Worm (Caenorhabditis elegans) whole organism, L4 larva: ENCODE results near the gene lurp-2.
A peak's percentile ranks its signal among the peaks of the same experiment; 100 is the strongest.

ENCODE experiments used
- Y75B8A.6 ChIP-seq: fragments of 200-800 bp; sonication (Bioruptor generic); IDR thresholded peaks from 2 replicates; pipeline ENCODE4 v1.3.6; 2022; ENCODE audit warnings: missing genetic modification reagents, missing genetic modification characterization, missing compliant biosample characterization
- ZK337.2 ChIP-seq: fragments of 200-800 bp; sonication (Bioruptor generic); IDR thresholded peaks from 2 replicates; pipeline ENCODE4 v1.3.6; 2022; ENCODE audit warnings: missing genetic modification reagents, missing genetic modification characterization, missing compliant biosample characterization
- aly-2 ChIP-seq: sonication (generic microtip); optimal IDR thresholded peaks from 2 replicates; lab custom pipeline; 2018; ENCODE audit warnings: missing biosample characterization, missing genetic modification characterization
- cey-2 ChIP-seq: sonication (generic microtip); optimal IDR thresholded peaks from 3 replicates; lab custom pipeline; 2017; ENCODE audit warnings: missing genetic modification characterization, mild to moderate bottlenecking, missing compliant biosample characterization, antibody characterized with exemption, borderline replicate concordance; ENCODE audit not compliant: insufficient read depth
- mep-1 ChIP-seq: fragments of 150-350 bp; sonication (generic microtip); optimal IDR thresholded peaks from 3 replicates; lab custom pipeline; 2014; ENCODE audit warnings: missing biosample characterization, missing genetic modification characterization
- mxl-2 ChIP-seq: fragments of 200-800 bp; sonication (Bioruptor generic); conservative IDR thresholded peaks from 2 replicates; pipeline ENCODE4 v1.3.6; 2022; ENCODE audit warnings: missing genetic modification reagents, missing genetic modification characterization, missing compliant biosample characterization
- mxl-3 ChIP-seq: fragments of 200-800 bp; sonication (Bioruptor generic); optimal IDR thresholded peaks from 2 replicates; lab custom pipeline; 2018; ENCODE audit warnings: mild to moderate bottlenecking, missing genetic modification characterization, missing compliant biosample characterization
- nhr-10 ChIP-seq: fragments of 150-350 bp; optimal IDR thresholded peaks from 2 replicates; lab custom pipeline; 2014; ENCODE audit warnings: missing biosample characterization, missing genetic modification characterization
- nhr-41 ChIP-seq: fragments of 200-800 bp; sonication (Bioruptor generic); IDR thresholded peaks from 2 replicates; pipeline ENCODE4 v1.3.6; 2022; ENCODE audit warnings: missing genetic modification reagents, missing genetic modification characterization, missing compliant biosample characterization
- unc-62 ChIP-seq, 3 experiments: fragments of 150-350 bp in 1 of 3; sonication (generic microtip); optimal IDR thresholded peaks in 2 of 3; peaks in 1 of 3; 1 replicate in 1 of 3; 2 replicates in 2 of 3; lab custom pipeline; 2014 to 2017; ENCODE audit warnings: missing biosample characterization in 3 of 3, missing genetic modification characterization in 3 of 3, missing genetic modification reagents in 3 of 3, missing genotype in 1 of 3
- zag-1 ChIP-seq: fragments of 150-350 bp; optimal IDR thresholded peaks from 2 replicates; lab custom pipeline; 2014; ENCODE audit warnings: missing biosample characterization, missing genetic modification characterization
- zip-11 ChIP-seq: fragments of 200-800 bp; sonication (Bioruptor generic); IDR thresholded peaks from 2 replicates; pipeline ENCODE4 v1.3.6; 2022; ENCODE audit warnings: missing genetic modification characterization, missing compliant biosample characterization

lurp-2 gene

DNA sequence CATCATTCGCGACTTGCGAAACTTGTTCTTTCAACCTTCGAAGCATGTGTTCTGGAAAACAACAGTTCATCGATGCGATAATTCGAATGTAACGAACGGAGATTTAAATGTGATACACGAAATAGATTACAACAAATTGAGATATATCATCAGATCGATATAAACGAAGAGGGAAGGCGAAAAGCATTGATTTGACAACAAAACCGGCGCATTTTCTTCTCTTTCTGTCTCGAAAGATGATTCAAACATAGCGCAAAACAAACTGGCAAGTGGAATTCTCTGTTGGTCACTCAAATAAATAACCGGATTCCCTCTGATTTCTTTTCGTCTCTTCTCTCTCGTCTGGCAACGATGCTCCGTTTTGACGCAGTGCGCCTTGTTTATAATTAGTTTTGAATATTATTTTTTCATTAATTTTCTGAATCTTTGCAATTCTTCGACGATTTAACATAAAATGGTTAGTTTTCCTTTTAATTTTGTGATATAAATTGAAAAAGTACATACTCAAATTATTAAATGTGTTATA, 44.0 kb downstream of the lurp-2 start, which contains the start of the genes eea-1 and gut-2 (continued):
- TF ChIP-seq Y75B8A.6 (no peak), mxl-3 (GFP tag; lab: Kevin White, UChicago) (peak; percentile 3), nhr-41 (GFP tag; lab: Robert Waterston, UW) (no peak), zag-1 (no peak), mep-1 (tag; lab: Kevin White, UChicago) (peak; percentile 67), zip-11 (GFP tag; lab: Robert Waterston, UW) (no peak), aly-2 (no peak), nhr-10 (tag; lab: Kevin White, UChicago) (no peak)

DNA sequence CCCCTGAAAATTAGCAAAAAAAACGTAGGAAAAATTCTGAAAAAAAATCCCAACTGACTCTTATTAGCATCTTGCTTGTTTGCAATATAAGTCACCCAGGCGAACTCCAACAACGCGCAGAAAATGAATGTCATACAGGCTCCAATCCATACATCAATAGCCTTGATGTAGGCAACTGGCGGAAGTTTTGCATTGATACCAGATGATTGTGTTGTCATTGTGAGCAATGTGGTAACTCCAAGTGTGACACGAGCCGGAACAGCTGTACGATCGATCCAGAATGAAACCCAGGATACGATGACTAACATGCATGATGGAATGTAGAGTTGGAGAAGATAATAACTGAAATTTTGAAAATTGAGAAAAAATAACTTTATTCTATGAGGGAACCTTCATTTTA, 45.8 kb downstream of the lurp-2 start:
- TF ChIP-seq ZK337.2 (GFP tag; lab: Robert Waterston, UW) = no peak
- TF ChIP-seq mxl-2 (GFP tag; lab: Robert Waterston, UW) = no peak
- TF ChIP-seq cey-2 = no peak
- TF ChIP-seq unc-62 (GFP tag; optimal IDR thresholded peaks at IDR 0.05 in 1 of 2; lab: Kevin White, UChicago) = peak in 1 of 2 experiments; percentile 95
- TF ChIP-seq unc-62 (tag; optimal IDR thresholded peaks at IDR 0.05; lab: Kevin White, UChicago) = no peak
